Fruit fly (Drosophila melanogaster) whole organism, embryonic: ENCODE results near the gene CG13074.

Experiments used
- Atf-2 ChIP-seq: fragments of 200-800 bp; sonication (Bioruptor generic); optimal IDR thresholded peaks from 2 replicates; lab custom pipeline; 2016; ENCODE audit warnings: missing biosample characterization, missing genetic modification characterization
- CG10959 ChIP-seq: fragments of 200-800 bp; sonication (Bioruptor generic); IDR thresholded peaks from 2 replicates; pipeline ENCODE4 v1.3.6; 2022; ENCODE audit warnings: missing biosample characterization, missing genetic modification characterization
- CG11723 ChIP-seq: fragments of 200-800 bp; sonication (Bioruptor generic); optimal IDR thresholded peaks from 2 replicates; lab custom pipeline; 2017; ENCODE audit warnings: missing biosample characterization, mild to moderate bottlenecking, missing genetic modification characterization
- CG12104 ChIP-seq: fragments of 200-800 bp; sonication (Bioruptor generic); optimal IDR thresholded peaks from 3 replicates; lab custom pipeline; 2016; ENCODE audit warnings: missing biosample characterization, missing genetic modification characterization
- CG12744 ChIP-seq: fragments of 200-800 bp; sonication (Bioruptor generic); optimal IDR thresholded peaks from 2 replicates; lab custom pipeline; 2016; ENCODE audit warnings: missing biosample characterization, missing genetic modification characterization
- CG14050 ChIP-seq: fragments of 200-800 bp; sonication (Bioruptor generic); IDR thresholded peaks from 3 replicates; pipeline ENCODE4 v1.3.6; 2022; ENCODE audit warnings: missing biosample characterization, missing genetic modification characterization
- CG14441 ChIP-seq: fragments of 200-800 bp; sonication (Bioruptor generic); IDR thresholded peaks from 2 replicates; pipeline ENCODE4 v1.3.6; 2022; ENCODE audit warnings: missing biosample characterization, missing genetic modification characterization
- CG17186 ChIP-seq: fragments of 200-800 bp; sonication (Bioruptor generic); optimal IDR thresholded peaks from 3 replicates; lab custom pipeline; 2017; ENCODE audit warnings: missing biosample characterization, missing genetic modification reagents, missing genetic modification characterization
- CG18599 ChIP-seq: fragments of 200-800 bp; sonication (Bioruptor generic); optimal IDR thresholded peaks from 3 replicates; lab custom pipeline; 2017; ENCODE audit warnings: missing biosample characterization, missing genetic modification characterization, mild to moderate bottlenecking, moderate library complexity, missing genetic modification reagents
- CG2129 ChIP-seq: fragments of 200-800 bp; sonication (Bioruptor generic); IDR thresholded peaks from 2 replicates; pipeline ENCODE4 v1.3.6; 2022; ENCODE audit warnings: missing biosample characterization, missing genetic modification characterization; ENCODE audit not compliant: partially characterized antibody
- CG3065 ChIP-seq: fragments of 200-800 bp; sonication (Bioruptor generic); optimal IDR thresholded peaks from 2 replicates; lab custom pipeline; 2016; ENCODE audit warnings: missing biosample characterization, missing genetic modification characterization
- CG31224 ChIP-seq: fragments of 200-800 bp; sonication (Bioruptor generic); IDR thresholded peaks from 2 replicates; pipeline ENCODE4 v1.3.6; 2022; ENCODE audit warnings: missing biosample characterization, missing genetic modification characterization
- CG3838 ChIP-seq: fragments of 200-800 bp; sonication (Bioruptor generic); optimal IDR thresholded peaks from 3 replicates; lab custom pipeline; 2016; ENCODE audit warnings: missing biosample characterization, missing genetic modification characterization
- CG4360 ChIP-seq: fragments of 200-800 bp; sonication (Bioruptor generic); IDR thresholded peaks from 2 replicates; pipeline ENCODE4 v1.3.6; 2022; ENCODE audit warnings: missing biosample characterization, missing genetic modification characterization
- CG5953 ChIP-seq: fragments of 200-800 bp; sonication (Bioruptor generic); IDR thresholded peaks from 2 replicates; pipeline ENCODE4 v1.3.6; 2022; ENCODE audit warnings: missing biosample characterization, missing genetic modification characterization
- CG8359 ChIP-seq: fragments of 200-800 bp; sonication (Bioruptor generic); optimal IDR thresholded peaks from 2 replicates; lab custom pipeline; 2017; ENCODE audit warnings: missing biosample characterization, mild to moderate bottlenecking, missing genetic modification characterization, borderline replicate concordance
- CG9437 ChIP-seq: fragments of 200-800 bp; sonication (Bioruptor generic); optimal IDR thresholded peaks from 2 replicates; lab custom pipeline; 2018; ENCODE audit warnings: missing biosample characterization, mild to moderate bottlenecking, missing genetic modification characterization
- CG9817 ChIP-seq: fragments of 200-800 bp; sonication (Bioruptor generic); optimal IDR thresholded peaks from 2 replicates; lab custom pipeline; 2018; ENCODE audit warnings: missing biosample characterization, mild to moderate bottlenecking, missing genetic modification characterization, moderate library complexity
- CTCF ChIP-seq: fragments of 200-800 bp; sonication (Bioruptor generic); optimal IDR thresholded peaks from 2 replicates; lab custom pipeline; 2017; ENCODE audit warnings: missing biosample characterization, mild to moderate bottlenecking, missing genetic modification characterization, moderate library complexity
- Chrac-16 ChIP-seq: fragments of 200-800 bp; sonication (Bioruptor generic); optimal IDR thresholded peaks from 3 replicates; lab custom pipeline; 2016; ENCODE audit warnings: missing biosample characterization, missing genetic modification characterization
- D19B ChIP-seq: fragments of 200-800 bp; sonication (Bioruptor generic); optimal IDR thresholded peaks from 2 replicates; lab custom pipeline; 2017; ENCODE audit warnings: missing biosample characterization, mild to moderate bottlenecking, missing genetic modification characterization
- Fer2 ChIP-seq: fragments of 200-800 bp; sonication (Bioruptor generic); optimal IDR thresholded peaks from 2 replicates; lab custom pipeline; 2018; ENCODE audit warnings: missing biosample characterization, mild to moderate bottlenecking, missing genetic modification characterization, moderate library complexity
- GATAe ChIP-seq: fragments of 200-800 bp; sonication (Bioruptor generic); conservative IDR thresholded peaks from 2 replicates; pipeline ENCODE4 v1.3.6; 2022; ENCODE audit warnings: missing biosample characterization, missing genetic modification characterization
- Hr3 ChIP-seq: fragments of 200-800 bp; sonication (Bioruptor generic); optimal IDR thresholded peaks from 3 replicates; lab custom pipeline; 2016; ENCODE audit warnings: missing biosample characterization, missing genetic modification characterization
- Hsf ChIP-seq: fragments of 200-800 bp; sonication (Bioruptor generic); optimal IDR thresholded peaks from 3 replicates; lab custom pipeline; 2016; ENCODE audit warnings: missing biosample characterization, missing genetic modification characterization
- Max ChIP-seq: fragments of 200-800 bp; sonication (Bioruptor generic); optimal IDR thresholded peaks from 2 replicates; lab custom pipeline; 2016; ENCODE audit warnings: missing biosample characterization, mild to moderate bottlenecking, missing genetic modification characterization
- NC2β ChIP-seq: fragments of 200-800 bp; sonication (Bioruptor generic); optimal IDR thresholded peaks from 2 replicates; lab custom pipeline; 2016; ENCODE audit warnings: missing biosample characterization, missing genetic modification characterization
- Nf-YA ChIP-seq: fragments of 200-800 bp; sonication (Bioruptor generic); IDR thresholded peaks from 2 replicates; pipeline ENCODE4 v1.3.6; 2022; ENCODE audit warnings: missing biosample characterization, missing genetic modification characterization
- Taf1 ChIP-seq: fragments of 200-800 bp; sonication (Bioruptor generic); IDR thresholded peaks from 2 replicates; pipeline ENCODE4 v1.3.6; 2022; ENCODE audit warnings: missing biosample characterization, missing genetic modification characterization
- aop ChIP-seq: fragments of 200-800 bp; sonication (Bioruptor generic); IDR thresholded peaks from 2 replicates; pipeline ENCODE4 v1.3.6; 2022; ENCODE audit warnings: missing biosample characterization, missing genetic modification characterization
- bcd ChIP-seq: fragments of 200-800 bp; sonication (Bioruptor generic); optimal IDR thresholded peaks from 2 replicates; lab custom pipeline; 2017; ENCODE audit warnings: missing biosample characterization, mild to moderate bottlenecking, missing genetic modification characterization
- ftz-f1 ChIP-seq: fragments of 200-800 bp; sonication (Bioruptor generic); optimal IDR thresholded peaks from 2 replicates; lab custom pipeline; 2016; ENCODE audit warnings: missing biosample characterization, missing genetic modification characterization
- fu2 ChIP-seq: fragments of 200-800 bp; sonication (Bioruptor generic); optimal IDR thresholded peaks from 2 replicates; lab custom pipeline; 2016; ENCODE audit warnings: missing biosample characterization, missing genetic modification characterization
- gem ChIP-seq: fragments of 200-800 bp; sonication (Bioruptor generic); optimal IDR thresholded peaks from 2 replicates; lab custom pipeline; 2019; ENCODE audit warnings: missing biosample characterization, mild to moderate bottlenecking, missing genetic modification characterization, moderate library complexity
- grau ChIP-seq: fragments of 200-800 bp; optimal IDR thresholded peaks from 3 replicates; lab custom pipeline; 2019; ENCODE audit warnings: missing biosample characterization, mild to moderate bottlenecking, missing genetic modification characterization, moderate library complexity
- gro ChIP-seq: fragments of 200-800 bp; sonication (Bioruptor generic); optimal IDR thresholded peaks from 2 replicates; lab custom pipeline; 2016; ENCODE audit warnings: missing biosample characterization, missing genetic modification characterization
- hb ChIP-seq: fragments of 200-800 bp; sonication (Bioruptor generic); IDR thresholded peaks from 3 replicates; pipeline ENCODE4 v1.3.6; 2022; ENCODE audit warnings: missing biosample characterization, missing genetic modification characterization; ENCODE audit not compliant: partially characterized antibody
- kay ChIP-seq: fragments of 200-800 bp; sonication (Bioruptor generic); optimal IDR thresholded peaks from 2 replicates; lab custom pipeline; 2016; ENCODE audit warnings: missing biosample characterization, missing genetic modification characterization
- lov ChIP-seq, 2 experiments: fragments of 200-800 bp in 1 of 2; fragments of >200 bp in 1 of 2; sonication (Bioruptor generic) in 1 of 2; IDR thresholded peaks in 1 of 2; optimal IDR thresholded peaks in 1 of 2; 2 replicates in 1 of 2; 3 replicates in 1 of 2; pipeline versions ENCODE4 v1.3.6 to Lab custom; 2017 to 2022; ENCODE audit warnings: missing biosample characterization in 1 of 2, missing genetic modification characterization in 1 of 2
- luna ChIP-seq: fragments of 200-800 bp; sonication (Bioruptor generic); optimal IDR thresholded peaks from 2 replicates; lab custom pipeline; 2016; ENCODE audit warnings: missing biosample characterization, missing genetic modification characterization
- maf-S ChIP-seq: fragments of 200-800 bp; sonication (Bioruptor generic); optimal IDR thresholded peaks from 2 replicates; lab custom pipeline; 2016; ENCODE audit warnings: missing biosample characterization, missing genetic modification characterization
- mirr ChIP-seq: fragments of 200-800 bp; sonication (Bioruptor generic); optimal IDR thresholded peaks from 3 replicates; lab custom pipeline; 2018; ENCODE audit warnings: missing biosample characterization, mild to moderate bottlenecking, missing genetic modification characterization
- mld ChIP-seq: fragments of 200-800 bp; sonication (Bioruptor generic); IDR thresholded peaks from 3 replicates; pipeline ENCODE4 v1.3.6; 2022; ENCODE audit warnings: missing biosample characterization, missing genetic modification characterization; ENCODE audit not compliant: partially characterized antibody
- nom ChIP-seq: fragments of 200-800 bp; sonication (Bioruptor generic); optimal IDR thresholded peaks from 2 replicates; lab custom pipeline; 2017; ENCODE audit warnings: missing biosample characterization, missing genetic modification characterization, mild to moderate bottlenecking, moderate library complexity, missing genetic modification reagents
- pros ChIP-seq: fragments of 200-800 bp; sonication (Bioruptor generic); optimal IDR thresholded peaks from 3 replicates; lab custom pipeline; 2019; ENCODE audit warnings: missing biosample characterization, mild to moderate bottlenecking, missing genetic modification characterization, moderate library complexity
- sens-2 ChIP-seq: fragments of 200-800 bp; sonication (Bioruptor generic); IDR thresholded peaks from 2 replicates; pipeline ENCODE4 v1.3.6; 2022; ENCODE audit warnings: missing biosample characterization, missing genetic modification characterization
- so ChIP-seq: fragments of 200-800 bp; sonication (Bioruptor generic); IDR thresholded peaks from 3 replicates; pipeline ENCODE4 v1.3.6; 2022; ENCODE audit warnings: missing biosample characterization, missing genetic modification characterization
- usp ChIP-seq: fragments of >200 bp; optimal IDR thresholded peaks from 2 replicates; lab custom pipeline; 2017; ENCODE audit warnings: missing biosample characterization, missing genetic modification characterization
- yki ChIP-seq: fragments of >200 bp; optimal IDR thresholded peaks from 3 replicates; lab custom pipeline; 2018
- zfh1 ChIP-seq: fragments of 200-800 bp; sonication (Bioruptor generic); IDR thresholded peaks from 3 replicates; pipeline ENCODE4 v1.3.6; 2022; ENCODE audit warnings: missing biosample characterization, missing genetic modification characterization

CG13074 gene

dm6 chr3L:16113607-16114337 lies 16.5 kb upstream of the CG13074 start (continued):
- peak; percentile 63 for TF ChIP-seq CG9437 (GFP tag; lab: Kevin White, UChicago)
- TF ChIP-seq so (GFP tag; lab: Robert Waterston, UW), result peak; percentile 79
- TF ChIP-seq CG12104 (GFP tag; lab: Kevin White, UChicago), result peak; percentile 89
- peak; percentile 61 for TF ChIP-seq CG12744 (GFP tag; lab: Kevin White, UChicago)
- TF ChIP-seq gem (tag; lab: Kevin White, UChicago), result no peak
- TF ChIP-seq luna (GFP tag; lab: Kevin White, UChicago), result peak; percentile 79
- TF ChIP-seq aop (GFP tag; lab: Robert Waterston, UW), result no peak
- peak; percentile 83 for TF ChIP-seq kay (GFP tag; lab: Kevin White, UChicago)
- no peak for TF ChIP-seq D19B (GFP tag; lab: Kevin White, UChicago)
- TF ChIP-seq grau (tag; lab: Kevin White, UChicago), result peak; percentile 82
- no peak for TF ChIP-seq pros (GFP tag; lab: Kevin White, UChicago)
- TF ChIP-seq Hr3 (GFP tag; lab: Kevin White, UChicago), result peak; percentile 79
- TF ChIP-seq CG9817 (tag; lab: Kevin White, UChicago), result peak; percentile 79
- peak; percentile 48; the same call in 1 of the 2 replicates for TF ChIP-seq CG31224
- TF ChIP-seq CG11723 (GFP tag; lab: Kevin White, UChicago), result peak; percentile 75
- TF ChIP-seq maf-S, result peak; percentile 82
- peak; percentile 59 for TF ChIP-seq CG14050 (GFP tag; lab: Robert Waterston, UW)
- peak; percentile 71 for TF ChIP-seq CG5953 (GFP tag; lab: Robert Waterston, UW)
- peak; percentile 48 for TF ChIP-seq CG4360
- no peak for TF ChIP-seq CG18599 (GFP tag; lab: Kevin White, UChicago)
- TF ChIP-seq CG3838 (GFP tag; lab: Kevin White, UChicago), result peak; percentile 46
- TF ChIP-seq zfh1 (GFP tag; lab: Robert Waterston, UW), result peak; percentile 83
- TF ChIP-seq sens-2 (GFP tag; lab: Robert Waterston, UW), result 0 out of 2 replicates have a peak, but pooled peaks have one; percentile 50
- TF ChIP-seq lov (optimal IDR thresholded peaks at IDR 0.05; lab: Kevin White, UChicago), result no peak
- TF ChIP-seq lov (GFP tag; IDR thresholded peaks at IDR 0.05; lab: Robert Waterston, UW), result 0 out of 3 replicates have a peak, but pooled peaks have one; percentile 53
- TF ChIP-seq usp (GFP tag; lab: Kevin White, UChicago), result no peak
- TF ChIP-seq yki (lab: Kevin White, UChicago), result no peak
- peak; percentile 82 for TF ChIP-seq fu2 (GFP tag; lab: Kevin White, UChicago)
- TF ChIP-seq CG17186 (GFP tag; lab: Kevin White, UChicago), result peak; percentile 92
- TF ChIP-seq hb (GFP tag; lab: Robert Waterston, UW), result no peak
- peak; percentile 85 for TF ChIP-seq Hsf (GFP tag; lab: Kevin White, UChicago)
- peak; percentile 84 for TF ChIP-seq bcd (GFP tag; lab: Kevin White, UChicago)
- peak; percentile 38; the same call in 1 of the 2 replicates for TF ChIP-seq CG2129 (GFP tag; lab: Robert Waterston, UW)
- no peak for TF ChIP-seq CG3065
- TF ChIP-seq mld (GFP tag; lab: Robert Waterston, UW), result no peak; the same call in 2 of the 3 replicates
- peak; percentile 40 for TF ChIP-seq CG8359 (GFP tag; lab: Kevin White, UChicago)
- 0 out of 2 replicates have a peak, but pooled peaks have one; percentile 29 for TF ChIP-seq CG10959 (GFP tag; lab: Robert Waterston, UW)
- TF ChIP-seq CTCF (GFP tag; lab: Kevin White, UChicago), result no peak
- TF ChIP-seq CG14441 (GFP tag; lab: Robert Waterston, UW), result peak; percentile 77
- peak; percentile 88 for TF ChIP-seq Max (GFP tag; lab: Kevin White, UChicago)
- TF ChIP-seq Nf-YA (GFP tag; lab: Robert Waterston, UW), result peak; percentile 64; the same call in 1 of the 2 replicates
- peak; percentile 73 for TF ChIP-seq nom
- peak; percentile 56 for TF ChIP-seq Fer2 (tag; lab: Kevin White, UChicago)
- peak; percentile 22; the same call in 1 of the 2 replicates for TF ChIP-seq Taf1 (GFP tag; lab: Robert Waterston, UW)
- peak; percentile 81 for TF ChIP-seq ftz-f1 (GFP tag; lab: Kevin White, UChicago)
- no peak for TF ChIP-seq GATAe (GFP tag; lab: Robert Waterston, UW)
- no peak for TF ChIP-seq mirr (GFP tag; lab: Kevin White, UChicago)
- peak; percentile 73 for TF ChIP-seq NC2β (GFP tag; lab: Kevin White, UChicago)
- peak; percentile 83 for TF ChIP-seq Chrac-16 (GFP tag; lab: Kevin White, UChicago)
- TF ChIP-seq gro, result peak; percentile 88
- TF ChIP-seq Atf-2 (GFP tag; lab: Kevin White, UChicago), result peak; percentile 73
